Fruit fly (Drosophila melanogaster): ENCODE measurements around the gene Akap200.

DNA sequence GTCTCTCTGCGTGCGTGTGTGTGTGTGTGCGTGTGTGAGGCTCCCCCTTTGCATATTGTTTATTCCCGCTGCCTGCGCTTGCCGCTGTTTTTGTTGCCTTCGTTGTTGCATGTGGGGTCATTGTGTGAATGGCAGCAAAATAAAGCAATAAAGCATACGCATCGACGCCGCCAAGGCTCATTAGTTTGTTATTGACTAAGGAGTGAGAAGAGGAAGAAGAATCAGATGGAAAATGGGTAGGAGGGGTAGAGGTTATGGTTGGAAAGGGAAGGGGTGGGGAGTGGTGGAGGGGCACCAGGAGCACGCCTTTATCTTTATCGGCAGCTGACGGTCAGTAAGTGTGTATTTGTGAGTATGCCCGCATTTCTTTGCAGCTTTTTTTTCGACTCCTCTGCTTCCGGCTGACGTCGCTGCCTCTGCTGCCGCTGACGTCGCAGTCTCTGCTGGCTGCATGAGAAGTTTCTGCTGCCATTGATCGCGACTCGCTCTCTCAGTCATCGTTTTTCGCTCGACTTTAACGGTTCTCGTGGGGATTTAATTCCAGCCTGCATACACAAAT lies 4.0 kb downstream of the Akap200 start:
- TF ChIP-seq trem (tag; optimal IDR thresholded peaks at IDR 0.05) (no peak), CG11504 (tag; optimal IDR thresholded peaks at IDR 0.05) (no peak), CG30403 (GFP tag; optimal IDR thresholded peaks at IDR 0.05) (no peak), pan (optimal IDR thresholded peaks at IDR 0.05) (no peak), pan (GFP tag; optimal IDR thresholded peaks at IDR 0.05 in 1 of 2, IDR thresholded peaks at IDR 0.05 in 1 of 2) (no peak), BEAF-32 (GFP tag; optimal IDR thresholded peaks at IDR 0.05) (no peak), CG2120 (GFP tag; optimal IDR thresholded peaks at IDR 0.05) (no peak), az2 (GFP tag; optimal IDR thresholded peaks at IDR 0.05) (no peak), CG10979 (tag; optimal IDR thresholded peaks at IDR 0.05) (no peak), Rx (GFP tag; IDR thresholded peaks at IDR 0.05) (no peak), CG10209 (GFP tag; optimal IDR thresholded peaks at IDR 0.05) (no peak), HLH4C (GFP tag; IDR thresholded peaks at IDR 0.05; ENCODE audit: partially characterized antibody) (no peak), CG9797 (GFP tag; optimal IDR thresholded peaks at IDR 0.05) (no peak), Mad (GFP tag; optimal IDR thresholded peaks at IDR 0.05) (no peak), sr (GFP tag; IDR thresholded peaks at IDR 0.05) (no peak)

Data from whole organism, embryonic.